Worm (Caenorhabditis elegans) whole organism, L2 larva: ENCODE results near the gene K10B4.1.

ENCODE experiments used
- R02D3.7 ChIP-seq: fragments of 150-350 bp; optimal IDR thresholded peaks from 2 replicates; lab custom pipeline; 2014; ENCODE audit warnings: missing biosample characterization, missing genetic modification characterization
- egl-27 ChIP-seq: sonication (generic microtip); optimal IDR thresholded peaks from 3 replicates; lab custom pipeline; 2017; ENCODE audit warnings: missing biosample characterization, missing genetic modification reagents, missing genetic modification characterization
- lsy-2 ChIP-seq, 2 experiments: fragments of 150-350 bp in 1 of 2; sonication (generic microtip) in 1 of 2; optimal IDR thresholded peaks; 2 replicates each; lab custom pipeline; 2014 to 2017; ENCODE audit warnings: missing biosample characterization in 2 of 2, missing genetic modification characterization in 2 of 2
- nhr-11 ChIP-seq: fragments of 150-350 bp; optimal IDR thresholded peaks from 2 replicates; lab custom pipeline; 2014; ENCODE audit warnings: missing biosample characterization, missing genetic modification characterization
- nhr-12 ChIP-seq: fragments of 150-350 bp; optimal IDR thresholded peaks from 2 replicates; lab custom pipeline; 2014; ENCODE audit warnings: missing biosample characterization, missing genetic modification characterization
- peb-1 ChIP-seq: fragments of 150-350 bp; optimal IDR thresholded peaks from 2 replicates; lab custom pipeline; 2014; ENCODE audit warnings: missing biosample characterization, missing genetic modification characterization
- snpc-4 ChIP-seq: fragments of 150-350 bp; optimal IDR thresholded peaks from 2 replicates; lab custom pipeline; 2014; ENCODE audit warnings: missing biosample characterization, missing genetic modification characterization
- unc-62 ChIP-seq: fragments of 150-350 bp; optimal IDR thresholded peaks from 2 replicates; lab custom pipeline; 2014; ENCODE audit warnings: missing biosample characterization, missing genetic modification reagents, missing genetic modification characterization

- TF ChIP-seq unc-62 (GFP tag; lab: Kevin White, UChicago): no peak
- TF ChIP-seq peb-1 (tag; lab: Kevin White, UChicago): no peak
- no peak for TF ChIP-seq R02D3.7 (tag; lab: Kevin White, UChicago)
- TF ChIP-seq nhr-12 (tag; lab: Kevin White, UChicago): no peak
- TF ChIP-seq nhr-11 (tag; lab: Kevin White, UChicago): no peak
- no peak for TF ChIP-seq snpc-4 (tag; lab: Kevin White, UChicago)
- no peak for TF ChIP-seq egl-27 (tag; lab: Kevin White, UChicago)
- TF ChIP-seq lsy-2 (tag; optimal IDR thresholded peaks at IDR 0.05; lab: Kevin White, UChicago): no peak
Measured at ce11 chrII:107703-108102, 27.6 kb upstream of the K10B4.1 start.
